Worm (Caenorhabditis elegans) whole organism, early embryonic: ENCODE results near the gene xol-1.

Experiments used
- ama-1 ChIP-seq: fragments of 150-350 bp; optimal IDR thresholded peaks from 2 replicates; lab custom pipeline; 2014
- ceh-13 ChIP-seq: fragments of 200-800 bp; sonication (Bioruptor generic); optimal IDR thresholded peaks from 2 replicates; lab custom pipeline; 2018; ENCODE audit warnings: mild to moderate bottlenecking, missing genetic modification characterization, missing compliant biosample characterization
- ceh-36 ChIP-seq: sonication (generic microtip); optimal IDR thresholded peaks from 2 replicates; lab custom pipeline; 2016; ENCODE audit warnings: missing genetic modification characterization, inconsistent platforms, missing compliant biosample characterization
- ets-7 ChIP-seq: sonication (generic microtip); optimal IDR thresholded peaks from 2 replicates; lab custom pipeline; 2016; ENCODE audit warnings: missing genotype, missing genetic modification characterization, missing compliant biosample characterization
- pes-1 ChIP-seq: fragments of 200-800 bp; sonication (Bioruptor generic); IDR thresholded peaks from 2 replicates; pipeline ENCODE4 v1.3.6; 2022; ENCODE audit warnings: missing genetic modification reagents, missing genetic modification characterization, missing compliant biosample characterization

DNA sequence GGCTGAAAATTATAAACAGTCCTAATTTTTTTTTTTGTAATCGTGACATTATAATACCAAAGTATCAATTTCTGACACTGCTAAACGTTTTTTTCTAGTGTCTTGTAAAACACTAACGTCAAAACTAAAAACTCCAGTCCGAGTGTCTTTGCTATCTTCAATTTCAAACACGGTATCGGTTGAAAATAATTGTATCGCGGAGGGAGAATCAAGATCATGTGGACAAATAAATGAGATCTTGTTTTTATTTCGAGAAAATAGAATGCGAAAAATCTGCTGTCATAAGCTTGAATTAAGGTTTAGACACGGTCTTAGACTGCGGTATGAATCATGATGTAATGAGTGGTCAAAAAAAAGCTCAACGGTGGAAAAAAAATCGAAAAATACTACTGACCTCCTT is 7.5 kb downstream of the xol-1 start:
- no peak for TF ChIP-seq ets-7 (tag; lab: Kevin White, UChicago)
- TF ChIP-seq pes-1 (GFP tag; lab: Robert Waterston, UW), result no peak
- no peak for TF ChIP-seq ama-1 (lab: Kevin White, UChicago)
- TF ChIP-seq ceh-13, result no peak
- TF ChIP-seq ceh-36 (tag; lab: Kevin White, UChicago), result no peak
